Worm (Caenorhabditis elegans) whole organism, L3 larva: ENCODE measurements around the gene Y17G9B.8.

Experiments used
- R02D3.7 ChIP-seq: fragments of 150-350 bp; optimal IDR thresholded peaks from 2 replicates; lab custom pipeline; 2014; ENCODE audit warnings: missing biosample characterization, missing genetic modification characterization
- aly-2 ChIP-seq: fragments of 150-350 bp; optimal IDR thresholded peaks from 2 replicates; lab custom pipeline; 2014; ENCODE audit warnings: missing biosample characterization, missing genetic modification characterization
- ama-1 ChIP-seq: fragments of 150-350 bp; optimal IDR thresholded peaks from 2 replicates; lab custom pipeline; 2018
- ceh-16 ChIP-seq: sonication (generic microtip); optimal IDR thresholded peaks from 2 replicates; lab custom pipeline; 2017; ENCODE audit warnings: missing biosample characterization, missing genetic modification characterization
- ceh-28 ChIP-seq: fragments of 150-350 bp; optimal IDR thresholded peaks from 2 replicates; lab custom pipeline; 2014; ENCODE audit warnings: missing biosample characterization, missing genetic modification reagents, missing genetic modification characterization
- daf-12 ChIP-seq: fragments of 150-350 bp; optimal IDR thresholded peaks from 2 replicates; lab custom pipeline; 2014; ENCODE audit warnings: missing biosample characterization, missing genetic modification reagents, missing genetic modification characterization
- egl-5 ChIP-seq: fragments of 150-350 bp; optimal IDR thresholded peaks from 2 replicates; lab custom pipeline; 2017; ENCODE audit warnings: missing biosample characterization, missing genetic modification reagents, missing genetic modification characterization, inconsistent platforms
- elt-1 ChIP-seq: fragments of 150-350 bp; optimal IDR thresholded peaks from 2 replicates; lab custom pipeline; 2014; ENCODE audit warnings: missing biosample characterization, missing genetic modification characterization
- elt-2 ChIP-seq: sonication (generic microtip); optimal IDR thresholded peaks from 2 replicates; lab custom pipeline; 2016; ENCODE audit warnings: missing genetic modification reagents, mild to moderate bottlenecking, missing genetic modification characterization, missing compliant biosample characterization
- elt-3 ChIP-seq, 3 experiments: fragments of 150-350 bp in 1 of 3; sonication (generic microtip) in 2 of 3; optimal IDR thresholded peaks; 2 replicates in 2 of 3; 4 replicates in 1 of 3; lab custom pipeline; 2014 to 2017; ENCODE audit warnings: missing biosample characterization in 3 of 3, missing genetic modification characterization in 3 of 3
- eor-1 ChIP-seq, 2 experiments: fragments of 150-350 bp; optimal IDR thresholded peaks; 2 replicates each; lab custom pipeline; 2014 to 2018; ENCODE audit warnings: missing biosample characterization in 2 of 2, missing genetic modification characterization in 2 of 2
- fos-1 ChIP-seq: fragments of 150-350 bp; optimal IDR thresholded peaks from 2 replicates; lab custom pipeline; 2014; ENCODE audit warnings: missing biosample characterization, missing genetic modification characterization
- hmg-11 ChIP-seq: sonication (generic microtip); optimal IDR thresholded peaks from 2 replicates; lab custom pipeline; 2016; ENCODE audit warnings: missing genetic modification characterization, missing compliant biosample characterization
- lin-15B ChIP-seq: fragments of 150-350 bp; optimal IDR thresholded peaks from 2 replicates; lab custom pipeline; 2014; ENCODE audit warnings: missing biosample characterization, missing genetic modification characterization
- lsy-12 ChIP-seq: sonication (generic microtip); optimal IDR thresholded peaks from 2 replicates; lab custom pipeline; 2016; ENCODE audit warnings: mild to moderate bottlenecking, missing genetic modification characterization, missing compliant biosample characterization
- mdl-1 ChIP-seq: fragments of 150-350 bp; optimal IDR thresholded peaks from 2 replicates; lab custom pipeline; 2014; ENCODE audit warnings: missing biosample characterization, missing genetic modification characterization
- mml-1 ChIP-seq: fragments of 150-350 bp; sonication (generic microtip); optimal IDR thresholded peaks from 3 replicates; lab custom pipeline; 2014; ENCODE audit warnings: missing biosample characterization, missing genetic modification characterization
- nfya-1 ChIP-seq: sonication (generic microtip); optimal IDR thresholded peaks from 2 replicates; lab custom pipeline; 2017; ENCODE audit warnings: missing genetic modification characterization, mild to moderate bottlenecking, missing compliant biosample characterization, antibody characterized with exemption, moderate library complexity; ENCODE audit not compliant: insufficient read depth
- nhr-23 ChIP-seq: fragments of 150-350 bp; optimal IDR thresholded peaks from 2 replicates; lab custom pipeline; 2014; ENCODE audit warnings: missing biosample characterization, missing genetic modification reagents, missing genetic modification characterization
- nhr-237 ChIP-seq: fragments of 150-350 bp; optimal IDR thresholded peaks from 2 replicates; lab custom pipeline; 2014; ENCODE audit warnings: missing biosample characterization, missing genetic modification characterization
- nhr-25 ChIP-seq: sonication (generic microtip); optimal IDR thresholded peaks from 2 replicates; lab custom pipeline; 2017; ENCODE audit warnings: missing biosample characterization, missing genetic modification characterization
- nhr-28 ChIP-seq: fragments of 150-350 bp; optimal IDR thresholded peaks from 2 replicates; lab custom pipeline; 2014; ENCODE audit warnings: missing biosample characterization, missing genetic modification characterization
- nhr-43 ChIP-seq: sonication (generic microtip); optimal IDR thresholded peaks from 2 replicates; lab custom pipeline; 2016; ENCODE audit warnings: mild to moderate bottlenecking, missing genetic modification characterization, missing compliant biosample characterization; ENCODE audit not compliant: poor library complexity, severe bottlenecking
- nhr-67 ChIP-seq: fragments of 150-350 bp; optimal IDR thresholded peaks from 2 replicates; lab custom pipeline; 2014; ENCODE audit warnings: missing biosample characterization, missing genetic modification characterization
- nhr-76 ChIP-seq: fragments of 150-350 bp; sonication (generic microtip); optimal IDR thresholded peaks from 5 replicates; lab custom pipeline; 2014; ENCODE audit warnings: missing biosample characterization, missing genetic modification characterization
- nhr-77 ChIP-seq: fragments of 150-350 bp; optimal IDR thresholded peaks from 2 replicates; lab custom pipeline; 2014; ENCODE audit warnings: missing biosample characterization, missing genetic modification characterization
- pqm-1 ChIP-seq: fragments of 150-350 bp; optimal IDR thresholded peaks from 2 replicates; lab custom pipeline; 2017; ENCODE audit warnings: missing biosample characterization, missing genetic modification characterization, inconsistent platforms
- sea-2 ChIP-seq: fragments of 150-350 bp; sonication (generic microtip); optimal IDR thresholded peaks from 4 replicates; lab custom pipeline; 2014; ENCODE audit warnings: missing biosample characterization, missing genetic modification reagents, missing genetic modification characterization
- skn-1 ChIP-seq: fragments of 150-350 bp; optimal IDR thresholded peaks from 2 replicates; lab custom pipeline; 2014; ENCODE audit warnings: missing biosample characterization, missing genetic modification characterization
- tbx-2 ChIP-seq: sonication (generic microtip); optimal IDR thresholded peaks from 2 replicates; lab custom pipeline; 2016; ENCODE audit warnings: mild to moderate bottlenecking, missing genetic modification characterization, missing compliant biosample characterization
- unc-39 ChIP-seq: sonication (generic microtip); optimal IDR thresholded peaks from 4 replicates; lab custom pipeline; 2017; ENCODE audit warnings: missing biosample characterization, missing genetic modification characterization
- unc-62 ChIP-seq: fragments of 150-350 bp; sonication (generic microtip); optimal IDR thresholded peaks from 4 replicates; lab custom pipeline; 2014; ENCODE audit warnings: missing biosample characterization, missing genetic modification reagents, missing genetic modification characterization
- zag-1 ChIP-seq: fragments of 150-350 bp; optimal IDR thresholded peaks from 2 replicates; lab custom pipeline; 2014; ENCODE audit warnings: missing biosample characterization, missing genetic modification characterization
- ztf-11 ChIP-seq: fragments of 150-350 bp; optimal IDR thresholded peaks from 2 replicates; lab custom pipeline; 2014; ENCODE audit warnings: missing biosample characterization, missing genetic modification characterization
- ztf-4 ChIP-seq: fragments of 150-350 bp; optimal IDR thresholded peaks from 2 replicates; lab custom pipeline; 2014; ENCODE audit warnings: missing biosample characterization, missing genetic modification characterization

Y17G9B.8 gene

DNA sequence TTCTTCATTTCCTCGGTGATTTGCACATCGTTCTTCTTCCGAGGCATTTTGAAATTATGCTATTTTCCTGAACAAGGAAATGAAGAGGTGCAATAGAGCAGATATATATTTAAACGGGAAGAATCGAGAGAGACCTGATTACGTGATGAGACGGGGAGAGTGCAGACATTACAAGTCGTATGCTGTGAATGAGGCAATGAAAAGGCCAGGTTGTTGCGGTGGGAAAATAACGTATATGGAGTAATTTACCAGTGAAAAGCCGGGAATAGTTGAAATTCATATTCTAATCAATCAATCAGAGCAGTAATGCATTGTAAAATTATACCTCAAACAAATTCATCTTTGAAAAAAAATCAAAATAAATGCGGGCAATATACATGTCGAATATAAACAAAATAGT lies at the start of gene Y17G9B.8:
Y17G9B.8 (minus strand) TSS at position 182 of the 400 bp plus-strand sequence.
- TF ChIP-seq nhr-76 (tag; lab: Kevin White, UChicago) (no peak), mdl-1 (tag; lab: Kevin White, UChicago) (no peak), egl-5 (tag; lab: Kevin White, UChicago) (no peak), R02D3.7 (tag; lab: Kevin White, UChicago) (no peak), fos-1 (tag; lab: Kevin White, UChicago) (no peak), eor-1 (tag; optimal IDR thresholded peaks at IDR 0.05; lab: Kevin White, UChicago) (no peak), zag-1 (no peak), nhr-23 (tag; lab: Kevin White, UChicago) (no peak)
- TF ChIP-seq, all 47 proteins: peak for 0

DNA sequence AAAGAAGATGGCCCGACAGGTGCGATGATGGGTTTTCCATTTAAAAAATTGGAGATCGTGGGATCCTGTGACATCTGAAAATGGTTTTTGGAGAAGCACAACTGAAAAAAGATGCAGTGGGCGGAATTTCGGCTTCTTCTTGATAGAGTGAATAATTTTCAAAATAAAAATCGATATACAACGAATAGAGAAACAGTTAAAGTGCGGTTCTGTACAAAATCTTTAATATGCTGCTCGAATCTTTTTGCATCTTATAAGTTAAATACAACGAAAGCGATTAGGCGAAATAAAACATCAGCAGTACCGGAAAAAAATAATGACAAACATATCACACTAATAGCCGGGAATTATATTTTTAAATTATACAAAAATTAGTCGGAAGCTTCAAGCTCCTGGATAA lies 48.6 kb upstream of the Y17G9B.8 start, which contains the start of gene H06H21.11:
H06H21.11 (minus strand) TSS at position 101 of the 400 bp plus-strand sequence.
- TF ChIP-seq ztf-4 (tag; lab: Kevin White, UChicago): no peak
- no peak for TF ChIP-seq nhr-23 (tag; lab: Kevin White, UChicago)
- TF ChIP-seq zag-1: no peak
- TF ChIP-seq unc-39 (tag; lab: Kevin White, UChicago): no peak
- no peak for TF ChIP-seq tbx-2
- TF ChIP-seq nhr-43 (tag; lab: Kevin White, UChicago): no peak
- TF ChIP-seq hmg-11: no peak
- TF ChIP-seq ceh-16 (tag; lab: Kevin White, UChicago): no peak
- no peak for TF ChIP-seq nhr-28 (tag; lab: Kevin White, UChicago)
- TF ChIP-seq sea-2 (GFP tag; lab: Kevin White, UChicago): no peak
- TF ChIP-seq mdl-1 (tag; lab: Kevin White, UChicago): no peak
- no peak for TF ChIP-seq ceh-28 (tag; lab: Kevin White, UChicago)
- TF ChIP-seq fos-1 (tag; lab: Kevin White, UChicago): no peak
- TF ChIP-seq elt-3 (tag; optimal IDR thresholded peaks at IDR 0.05; lab: Kevin White, UChicago): no peak
- no peak for TF ChIP-seq unc-62 (GFP tag; lab: Kevin White, UChicago)
- TF ChIP-seq ztf-11: no peak
- TF ChIP-seq eor-1 (tag; optimal IDR thresholded peaks at IDR 0.05; lab: Kevin White, UChicago): no peak
- no peak for TF ChIP-seq nhr-237

DNA sequence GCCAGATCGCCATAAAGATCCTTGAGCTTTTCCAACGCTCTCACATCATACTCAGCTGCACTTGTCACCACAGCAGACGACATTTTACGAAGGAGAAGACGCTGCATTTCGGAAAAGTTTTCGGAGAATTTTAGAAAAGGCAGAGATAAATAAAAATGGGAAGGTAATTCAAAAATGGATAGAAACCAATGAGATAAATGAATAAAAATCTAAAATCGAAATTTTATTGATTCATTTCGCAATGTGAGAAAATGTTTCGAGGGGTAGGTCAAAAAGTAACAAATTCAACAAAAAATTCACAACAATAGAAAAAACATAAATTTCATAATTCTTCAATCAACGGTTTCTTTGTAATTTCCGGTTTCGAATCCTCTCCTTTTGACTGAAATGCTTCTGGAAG lies 47.8 kb upstream of the Y17G9B.8 start, which contains the start of gene dpf-5:
dpf-5 (minus strand) TSS at position 101 of the 400 bp plus-strand sequence.
- TF ChIP-seq nhr-67 (tag; lab: Kevin White, UChicago): no peak
- TF ChIP-seq aly-2: no peak
- no peak for TF ChIP-seq nhr-77 (tag; lab: Kevin White, UChicago)
- TF ChIP-seq skn-1 (tag; lab: Kevin White, UChicago): no peak
- TF ChIP-seq elt-2 (tag; lab: Kevin White, UChicago): no peak
- no peak for TF ChIP-seq hmg-11
- no peak for TF ChIP-seq nhr-25 (tag; lab: Kevin White, UChicago)
- TF ChIP-seq zag-1: no peak
- no peak for TF ChIP-seq elt-3 (tag; optimal IDR thresholded peaks at IDR 0.05; lab: Kevin White, UChicago)
- no peak for TF ChIP-seq nhr-237
- no peak for TF ChIP-seq elt-1
- no peak for TF ChIP-seq lin-15B
- no peak for TF ChIP-seq R02D3.7 (tag; lab: Kevin White, UChicago)
- no peak for TF ChIP-seq sea-2 (GFP tag; lab: Kevin White, UChicago)
- TF ChIP-seq mml-1 (tag; lab: Kevin White, UChicago): no peak
- no peak for TF ChIP-seq ama-1 (lab: Kevin White, UChicago)
- no peak for TF ChIP-seq lsy-12
- no peak for TF ChIP-seq pqm-1 (tag; lab: Kevin White, UChicago)

DNA sequence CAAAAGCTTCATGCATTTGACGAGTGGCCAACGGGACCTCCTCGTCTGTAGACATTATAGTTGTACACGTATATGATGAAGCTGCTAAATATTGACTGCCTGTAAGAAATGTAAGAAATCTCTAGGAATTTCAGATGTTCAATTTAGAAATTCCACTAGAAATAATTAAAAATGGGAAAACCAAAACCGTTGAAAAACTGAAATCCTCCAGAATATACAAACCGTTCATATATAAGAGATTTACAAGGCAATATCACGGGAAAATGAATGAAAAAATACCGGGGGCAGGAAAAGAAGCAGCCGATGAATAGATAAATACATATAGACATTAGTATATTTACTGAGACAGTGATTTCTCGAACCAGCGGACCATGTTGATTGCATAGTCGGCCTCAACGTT lies 43.9 kb upstream of the Y17G9B.8 start, which contains the start of gene dpf-7:
dpf-7 (minus strand) TSS at position 101 of the 400 bp plus-strand sequence.
- no peak for TF ChIP-seq mml-1 (tag; lab: Kevin White, UChicago)

DNA sequence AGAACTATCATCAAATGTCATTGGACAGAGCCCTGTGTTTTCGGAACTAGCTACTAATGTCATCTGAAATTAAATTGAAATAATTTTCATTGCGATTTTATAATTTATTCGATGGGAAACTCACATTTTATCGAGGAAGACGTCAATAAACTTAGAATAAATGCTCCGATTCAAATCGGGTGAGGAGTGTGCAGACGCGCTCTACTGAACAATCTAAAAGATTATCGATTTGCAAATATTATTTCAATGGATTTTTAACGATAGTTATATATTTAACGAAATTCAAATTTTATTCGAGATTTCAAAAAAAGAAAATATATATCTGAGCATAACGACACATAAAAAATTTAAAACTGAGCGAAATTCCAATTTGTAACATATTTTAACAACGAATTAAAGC lies 40.5 kb upstream of the Y17G9B.8 start, which contains the start of gene eor-1:
eor-1 (minus strand) TSS at position 65 of the 400 bp plus-strand sequence.
- TF ChIP-seq nhr-23 (tag; lab: Kevin White, UChicago) (peak; percentile 6), R02D3.7 (tag; lab: Kevin White, UChicago) (no peak), nhr-77 (tag; lab: Kevin White, UChicago) (peak; percentile 11), nfya-1 (tag; lab: Kevin White, UChicago) (peak; percentile 31), ceh-28 (tag; lab: Kevin White, UChicago) (peak; percentile 80), fos-1 (tag; lab: Kevin White, UChicago) (no peak), hmg-11 (peak; percentile 32), daf-12 (tag; lab: Kevin White, UChicago) (no peak), nhr-25 (tag; lab: Kevin White, UChicago) (peak; percentile 19), nhr-67 (tag; lab: Kevin White, UChicago) (no peak), lin-15B (peak; percentile 57)
